Worm (Caenorhabditis elegans) whole organism, young adult: ENCODE data around the gene F23D12.3.

Experiments
- F55B11.4 ChIP-seq: sonication (generic microtip); optimal IDR thresholded peaks from 2 replicates; lab custom pipeline; 2016; ENCODE audit warnings: missing compliant biosample characterization, missing genetic modification characterization, borderline replicate concordance; ENCODE audit not compliant: insufficient read depth
- bed-1 ChIP-seq: fragments of 200-800 bp; sonication (Bioruptor generic); IDR thresholded peaks from 2 replicates; pipeline ENCODE4 v1.3.6; 2022; ENCODE audit warnings: missing genetic modification reagents, missing genetic modification characterization, missing compliant biosample characterization
- efl-1 ChIP-seq: fragments of 150-350 bp; optimal IDR thresholded peaks from 2 replicates; lab custom pipeline; 2014; ENCODE audit warnings: missing biosample characterization, missing genetic modification reagents, missing genetic modification characterization
- lin-54 ChIP-seq: fragments of 200-800 bp; sonication (Bioruptor generic); optimal IDR thresholded peaks from 2 replicates; lab custom pipeline; 2018; ENCODE audit warnings: mild to moderate bottlenecking, missing genetic modification characterization, missing compliant biosample characterization
- nfya-2 ChIP-seq: fragments of 200-800 bp; sonication (Bioruptor generic); IDR thresholded peaks from 2 replicates; pipeline ENCODE4 v1.3.6; 2022; ENCODE audit warnings: missing genetic modification reagents, missing genetic modification characterization, missing compliant biosample characterization
- pha-4 ChIP-seq: fragments of 150-350 bp; sonication (generic microtip); optimal IDR thresholded peaks from 2 replicates; lab custom pipeline; 2014; ENCODE audit warnings: missing biosample characterization, missing genetic modification reagents, missing genetic modification characterization
- zim-3 ChIP-seq: sonication (generic microtip); optimal IDR thresholded peaks from 2 replicates; lab custom pipeline; 2017; ENCODE audit warnings: mild to moderate bottlenecking, missing genetic modification characterization, moderate library complexity, missing compliant biosample characterization
- ztf-25 ChIP-seq: fragments of 200-800 bp; sonication (Bioruptor generic); IDR thresholded peaks from 2 replicates; pipeline ENCODE4 v1.3.6; 2022; ENCODE audit warnings: missing genetic modification reagents, missing genetic modification characterization, missing compliant biosample characterization

- TF ChIP-seq bed-1 (GFP tag; lab: Robert Waterston, UW) (no peak), lin-54 (GFP tag; lab: Kevin White, UChicago) (no peak), efl-1 (GFP tag; lab: Kevin White, UChicago) (no peak), ztf-25 (GFP tag; lab: Robert Waterston, UW) (no peak), nfya-2 (GFP tag; lab: Robert Waterston, UW) (no peak), pha-4 (tag; lab: Kevin White, UChicago) (no peak), zim-3 (tag; lab: Kevin White, UChicago) (no peak), F55B11.4 (no peak)
Measured at ce11 chrX:14415641-14416040, 26.8 kb upstream of the F23D12.3 start, which contains the start of gene F23D12.10.
